Fruit fly (Drosophila melanogaster) whole organism, embryonic: Measurements from ENCODE around the gene CG11790.
A peak's percentile ranks its signal among the peaks of the same experiment; 100 is the strongest.

Experiments
- BEAF-32 ChIP-seq: fragments of 200-800 bp; sonication (Bioruptor generic); optimal IDR thresholded peaks from 3 replicates; lab custom pipeline; 2017; ENCODE audit warnings: missing biosample characterization, missing genetic modification characterization, mild to moderate bottlenecking, moderate library complexity, missing genetic modification reagents
- CG11456 ChIP-seq: fragments of 200-800 bp; sonication (Bioruptor generic); IDR thresholded peaks from 3 replicates; pipeline ENCODE4 v1.3.6; 2022; ENCODE audit warnings: missing biosample characterization, missing genetic modification characterization
- CG13287 ChIP-seq: fragments of 200-800 bp; sonication (Bioruptor generic); IDR thresholded peaks from 2 replicates; pipeline ENCODE4 v1.3.6; 2022; ENCODE audit warnings: missing biosample characterization, missing genetic modification characterization; ENCODE audit not compliant: partially characterized antibody
- CG13775 ChIP-seq: fragments of 200-800 bp; sonication (Bioruptor generic); optimal IDR thresholded peaks from 3 replicates; lab custom pipeline; 2017; ENCODE audit warnings: missing biosample characterization, mild to moderate bottlenecking, missing genetic modification characterization
- CG13894 ChIP-seq: fragments of 200-800 bp; sonication (Bioruptor generic); optimal IDR thresholded peaks from 3 replicates; lab custom pipeline; 2018; ENCODE audit warnings: missing biosample characterization, mild to moderate bottlenecking, missing genetic modification characterization, moderate library complexity
- CG1602 ChIP-seq: fragments of 200-800 bp; sonication (Bioruptor generic); optimal IDR thresholded peaks from 3 replicates; lab custom pipeline; 2016; ENCODE audit warnings: missing biosample characterization, missing genetic modification characterization
- CG17385 ChIP-seq: fragments of 200-800 bp; sonication (Bioruptor generic); optimal IDR thresholded peaks from 3 replicates; lab custom pipeline; 2018; ENCODE audit warnings: missing biosample characterization, mild to moderate bottlenecking, missing genetic modification characterization
- CG17568 ChIP-seq: fragments of 200-800 bp; sonication (Bioruptor generic); optimal IDR thresholded peaks from 2 replicates; lab custom pipeline; 2018; ENCODE audit warnings: missing biosample characterization, mild to moderate bottlenecking, missing genetic modification characterization, moderate library complexity
- CG18011 ChIP-seq: fragments of 200-800 bp; sonication (Bioruptor generic); optimal IDR thresholded peaks from 2 replicates; lab custom pipeline; 2017; ENCODE audit warnings: missing biosample characterization, missing genetic modification characterization, mild to moderate bottlenecking, moderate library complexity, missing genotype
- CG18476 ChIP-seq: fragments of 200-800 bp; sonication (Bioruptor generic); optimal IDR thresholded peaks from 2 replicates; lab custom pipeline; 2016; ENCODE audit warnings: missing biosample characterization, mild to moderate bottlenecking, missing genetic modification characterization
- CG2120 ChIP-seq: fragments of 200-800 bp; sonication (Bioruptor generic); optimal IDR thresholded peaks from 3 replicates; lab custom pipeline; 2016; ENCODE audit warnings: missing biosample characterization, missing genetic modification characterization
- CG34376 ChIP-seq: fragments of 200-800 bp; sonication (Bioruptor generic); optimal IDR thresholded peaks from 2 replicates; lab custom pipeline; 2018; ENCODE audit warnings: missing biosample characterization, mild to moderate bottlenecking, missing genetic modification characterization
- CG6765 ChIP-seq: fragments of 200-800 bp; sonication (Bioruptor generic); optimal IDR thresholded peaks from 3 replicates; lab custom pipeline; 2017; ENCODE audit warnings: missing biosample characterization, mild to moderate bottlenecking, missing genetic modification characterization
- CG7372 ChIP-seq: fragments of 200-800 bp; sonication (Bioruptor generic); IDR thresholded peaks from 2 replicates; pipeline ENCODE4 v1.3.6; 2022; ENCODE audit warnings: missing biosample characterization, missing genetic modification characterization
- CG7745 ChIP-seq: fragments of 200-800 bp; sonication (Bioruptor generic); optimal IDR thresholded peaks from 2 replicates; lab custom pipeline; 2018; ENCODE audit warnings: missing biosample characterization, mild to moderate bottlenecking, missing genetic modification characterization, moderate library complexity
- CHES-1-like ChIP-seq: fragments of 200-800 bp; sonication (Bioruptor generic); optimal IDR thresholded peaks from 2 replicates; lab custom pipeline; 2016; ENCODE audit warnings: missing biosample characterization, missing genetic modification characterization
- D ChIP-seq, 2 experiments: fragments of 200-800 bp in 1 of 2; fragments of >200 bp in 1 of 2; sonication (Bioruptor generic) in 1 of 2; optimal IDR thresholded peaks; 2 replicates in 1 of 2; 3 replicates in 1 of 2; lab custom pipeline; 2017; ENCODE audit warnings: mild to moderate bottlenecking in 1 of 2, missing biosample characterization in 1 of 2, missing genetic modification characterization in 1 of 2, missing genetic modification reagents in 1 of 2
- Deaf1 ChIP-seq: fragments of 200-800 bp; optimal IDR thresholded peaks from 3 replicates; lab custom pipeline; 2019; ENCODE audit warnings: missing biosample characterization, mild to moderate bottlenecking, missing genetic modification characterization, moderate library complexity
- Doc3 ChIP-seq: fragments of 200-800 bp; sonication (Bioruptor generic); IDR thresholded peaks from 3 replicates; pipeline ENCODE4 v1.3.6; 2022; ENCODE audit warnings: missing biosample characterization, missing genetic modification characterization; ENCODE audit not compliant: partially characterized antibody
- Fer3 ChIP-seq: fragments of 200-800 bp; sonication (Bioruptor generic); optimal IDR thresholded peaks from 2 replicates; lab custom pipeline; 2018; ENCODE audit warnings: missing biosample characterization, mild to moderate bottlenecking, missing genetic modification characterization, moderate library complexity
- Hsf ChIP-seq: fragments of 200-800 bp; sonication (Bioruptor generic); optimal IDR thresholded peaks from 3 replicates; lab custom pipeline; 2016; ENCODE audit warnings: missing biosample characterization, missing genetic modification characterization
- Lhr ChIP-seq: fragments of 200-800 bp; sonication (Bioruptor generic); optimal IDR thresholded peaks from 3 replicates; lab custom pipeline; 2017; ENCODE audit warnings: mild to moderate bottlenecking, missing biosample characterization, missing genetic modification reagents, missing genetic modification characterization
- Lpt ChIP-seq: fragments of >200 bp; optimal IDR thresholded peaks from 2 replicates; lab custom pipeline; 2018; ENCODE audit warnings: missing biosample characterization, missing genetic modification characterization
- Myb ChIP-seq: fragments of 200-800 bp; sonication (Bioruptor generic); optimal IDR thresholded peaks from 2 replicates; lab custom pipeline; 2016; ENCODE audit warnings: missing biosample characterization, missing genetic modification characterization
- Opbp ChIP-seq: fragments of 200-800 bp; sonication (Bioruptor generic); IDR thresholded peaks from 3 replicates; pipeline ENCODE4 v1.3.6; 2022; ENCODE audit warnings: missing biosample characterization, missing genetic modification characterization; ENCODE audit not compliant: partially characterized antibody
- Scr ChIP-seq: fragments of 200-800 bp; sonication (Bioruptor generic); IDR thresholded peaks from 2 replicates; pipeline ENCODE4 v1.3.6; 2022; ENCODE audit warnings: missing biosample characterization, missing genetic modification characterization; ENCODE audit not compliant: partially characterized antibody
- Six4 ChIP-seq: fragments of 200-800 bp; sonication (Bioruptor generic); optimal IDR thresholded peaks from 2 replicates; lab custom pipeline; 2016; ENCODE audit warnings: missing biosample characterization, missing genetic modification characterization
- Vsx1 ChIP-seq: fragments of 200-800 bp; sonication (Bioruptor generic); optimal IDR thresholded peaks from 2 replicates; lab custom pipeline; 2017; ENCODE audit warnings: missing biosample characterization, mild to moderate bottlenecking, missing genetic modification characterization, missing genetic modification reagents
- ase ChIP-seq: fragments of 200-800 bp; sonication (Bioruptor generic); IDR thresholded peaks from 3 replicates; pipeline ENCODE4 v1.3.6; 2022; ENCODE audit warnings: missing biosample characterization, missing genetic modification characterization
- cas ChIP-seq: fragments of 200-800 bp; sonication (Bioruptor generic); IDR thresholded peaks from 2 replicates; pipeline ENCODE4 v1.3.6; 2022; ENCODE audit warnings: missing biosample characterization, missing genetic modification characterization
- cato ChIP-seq: fragments of 200-800 bp; sonication (Bioruptor generic); optimal IDR thresholded peaks from 2 replicates; lab custom pipeline; 2016; ENCODE audit warnings: missing biosample characterization, missing genetic modification characterization, borderline replicate concordance
- da ChIP-seq: fragments of 200-800 bp; sonication (Bioruptor generic); optimal IDR thresholded peaks from 2 replicates; lab custom pipeline; 2016; ENCODE audit warnings: missing biosample characterization, missing genetic modification characterization
- dysf ChIP-seq: fragments of 200-800 bp; sonication (Bioruptor generic); IDR thresholded peaks from 3 replicates; pipeline ENCODE4 v1.3.6; 2022; ENCODE audit warnings: missing biosample characterization, missing genetic modification characterization
- ems ChIP-seq: fragments of 200-800 bp; sonication (Bioruptor generic); optimal IDR thresholded peaks from 3 replicates; lab custom pipeline; 2016; ENCODE audit warnings: missing biosample characterization, missing genetic modification characterization
- eve ChIP-seq, 2 experiments: fragments of >200 bp; optimal IDR thresholded peaks; 2 replicates each; lab custom pipeline; 2017; ENCODE audit warnings: missing biosample characterization in 2 of 2, missing genetic modification characterization in 2 of 2
- ham ChIP-seq: fragments of 200-800 bp; sonication (Bioruptor generic); IDR thresholded peaks from 2 replicates; pipeline ENCODE4 v1.3.6; 2022; ENCODE audit warnings: missing biosample characterization, missing genetic modification characterization
- ind ChIP-seq: fragments of 200-800 bp; sonication (Bioruptor generic); optimal IDR thresholded peaks from 3 replicates; lab custom pipeline; 2016; ENCODE audit warnings: missing biosample characterization, missing genetic modification characterization
- jing ChIP-seq: fragments of 200-800 bp; sonication (Bioruptor generic); optimal IDR thresholded peaks from 2 replicates; lab custom pipeline; 2018; ENCODE audit warnings: missing biosample characterization, mild to moderate bottlenecking, missing genetic modification characterization
- lola ChIP-seq, 3 experiments: fragments of >200 bp in 2 of 3; fragments of 200-800 bp in 1 of 3; sonication (Bioruptor generic) in 1 of 3; optimal IDR thresholded peaks; 2 replicates each; lab custom pipeline; 2017 to 2019; ENCODE audit warnings: missing biosample characterization in 3 of 3, missing genetic modification characterization in 3 of 3, mild to moderate bottlenecking in 1 of 3, moderate library complexity in 1 of 3
- lov ChIP-seq, 2 experiments: fragments of 200-800 bp in 1 of 2; fragments of >200 bp in 1 of 2; sonication (Bioruptor generic) in 1 of 2; IDR thresholded peaks in 1 of 2; optimal IDR thresholded peaks in 1 of 2; 2 replicates in 1 of 2; 3 replicates in 1 of 2; pipeline versions ENCODE4 v1.3.6 to Lab custom; 2017 to 2022; ENCODE audit warnings: missing biosample characterization in 1 of 2, missing genetic modification characterization in 1 of 2
- mirr ChIP-seq: fragments of 200-800 bp; sonication (Bioruptor generic); optimal IDR thresholded peaks from 3 replicates; lab custom pipeline; 2018; ENCODE audit warnings: missing biosample characterization, mild to moderate bottlenecking, missing genetic modification characterization
- onecut ChIP-seq: fragments of 200-800 bp; sonication (Bioruptor generic); IDR thresholded peaks from 2 replicates; pipeline ENCODE4 v1.3.6; 2022; ENCODE audit warnings: missing biosample characterization, missing genetic modification characterization
- salm ChIP-seq: fragments of 200-800 bp; sonication (Bioruptor generic); optimal IDR thresholded peaks from 2 replicates; lab custom pipeline; 2018; ENCODE audit warnings: missing biosample characterization, mild to moderate bottlenecking, missing genetic modification characterization
- schlank ChIP-seq: fragments of 200-800 bp; sonication (Bioruptor generic); optimal IDR thresholded peaks from 2 replicates; lab custom pipeline; 2018; ENCODE audit warnings: missing biosample characterization, mild to moderate bottlenecking, missing genetic modification characterization
- sob ChIP-seq: fragments of 200-800 bp; sonication (Bioruptor generic); IDR thresholded peaks from 2 replicates; pipeline ENCODE4 v1.3.6; 2022; ENCODE audit warnings: missing biosample characterization, missing genetic modification characterization
- sug ChIP-seq: fragments of 200-800 bp; optimal IDR thresholded peaks from 2 replicates; lab custom pipeline; 2019; ENCODE audit warnings: missing biosample characterization, mild to moderate bottlenecking, missing genetic modification characterization, moderate library complexity
- toy ChIP-seq: fragments of 200-800 bp; sonication (Bioruptor generic); IDR thresholded peaks from 2 replicates; pipeline ENCODE4 v1.3.6; 2022; ENCODE audit warnings: missing biosample characterization, missing genetic modification characterization
- twi ChIP-seq: fragments of 200-800 bp; optimal IDR thresholded peaks from 2 replicates; lab custom pipeline; 2019; ENCODE audit warnings: missing biosample characterization, mild to moderate bottlenecking, missing genetic modification characterization, moderate library complexity

Gene CG11790

DNA sequence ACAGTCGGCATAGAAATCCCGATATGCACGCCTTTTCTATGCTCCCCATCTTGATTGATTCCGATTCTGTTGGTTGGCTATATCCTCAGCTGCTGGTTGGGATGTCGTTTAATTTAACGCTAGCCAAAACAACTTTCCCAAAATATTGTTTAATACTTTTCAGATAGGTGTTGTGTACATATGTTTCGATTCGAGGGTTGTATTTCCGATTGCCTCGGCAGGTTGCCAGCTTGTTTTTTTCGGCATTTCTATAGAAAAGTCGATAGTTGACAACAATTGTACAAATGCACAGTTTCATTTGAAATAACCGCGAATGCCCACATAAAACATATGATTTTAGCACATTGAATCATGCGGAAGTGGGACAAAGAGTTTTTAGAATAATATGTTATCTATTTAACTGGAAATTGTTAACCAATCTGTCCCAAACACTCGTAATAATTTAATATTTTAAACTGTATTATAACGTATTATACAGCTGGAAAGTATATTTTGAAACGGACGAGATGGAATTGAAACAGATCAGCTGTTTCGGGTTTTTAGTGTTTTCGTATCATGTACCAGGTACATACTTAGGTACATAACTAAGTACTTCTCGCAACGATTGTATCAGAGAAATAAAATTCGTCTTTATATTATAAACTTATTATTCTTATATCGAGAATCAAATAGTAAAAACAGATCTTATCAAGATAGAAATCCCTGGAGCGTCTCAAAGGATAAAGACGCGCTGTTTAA, 7.1 kb downstream of the CG11790 start, which contains the start of gene CG31109:
TSS of gene CG31109 (minus strand) at position 203 of the 738 bp plus-strand sequence.
- TF ChIP-seq CG13775 (GFP tag; lab: Kevin White, UChicago) (peak; percentile 17), jing (GFP tag; lab: Kevin White, UChicago) (no peak), sug (tag; lab: Kevin White, UChicago) (peak; percentile 55), ind (peak; percentile 25), Fer3 (tag; lab: Kevin White, UChicago) (peak; percentile 10), Vsx1 (GFP tag; lab: Kevin White, UChicago) (no peak), Lpt (no peak), salm (tag; lab: Kevin White, UChicago) (no peak), cas (no peak), mirr (GFP tag; lab: Kevin White, UChicago) (peak; percentile 54), Scr (GFP tag; lab: Robert Waterston, UW) (peak; percentile 61), CG7745 (tag; lab: Kevin White, UChicago) (no peak), ems (GFP tag; lab: Kevin White, UChicago) (no peak), da (GFP tag; lab: Kevin White, UChicago) (no peak), CG1602 (GFP tag; lab: Kevin White, UChicago) (no peak), CHES-1-like (GFP tag; lab: Kevin White, UChicago) (peak; percentile 50), toy (no peak), CG11456 (GFP tag; lab: Robert Waterston, UW) (no peak), sob (GFP tag; lab: Robert Waterston, UW) (no peak), CG13894 (tag; lab: Kevin White, UChicago) (peak; percentile 42), Opbp (GFP tag; lab: Robert Waterston, UW) (peak; percentile 46; the same call in 1 of the 3 replicates), CG17385 (GFP tag; lab: Kevin White, UChicago) (no peak), ham (GFP tag; lab: Robert Waterston, UW) (no peak), ase (GFP tag; lab: Robert Waterston, UW) (no peak), schlank (tag; lab: Kevin White, UChicago) (no peak), Myb (GFP tag; lab: Kevin White, UChicago) (peak; percentile 86), lov (optimal IDR thresholded peaks at IDR 0.05; lab: Kevin White, UChicago) (no peak), lov (GFP tag; IDR thresholded peaks at IDR 0.05; lab: Robert Waterston, UW) (no peak), CG34376 (GFP tag; lab: Kevin White, UChicago) (peak; percentile 28), twi (tag; lab: Kevin White, UChicago) (peak; percentile 27), CG18476 (no peak), onecut (GFP tag; lab: Robert Waterston, UW) (peak; percentile 60), Lhr (GFP tag; lab: Kevin White, UChicago) (peak; percentile 31), lola (GFP tag; optimal IDR thresholded peaks at IDR 0.05; lab: Kevin White, UChicago) (peak in 1 of 3 experiments; percentile 5), D (optimal IDR thresholded peaks at IDR 0.05; lab: Kevin White, UChicago) (no peak), D (GFP tag; optimal IDR thresholded peaks at IDR 0.05; lab: Kevin White, UChicago) (no peak), Six4 (GFP tag; lab: Kevin White, UChicago) (peak; percentile 30), cato (no peak), CG13287 (peak; percentile 61), CG2120 (GFP tag; lab: Kevin White, UChicago) (peak; percentile 64), CG18011 (peak; percentile 8), CG7372 (GFP tag; lab: Robert Waterston, UW) (no peak), Hsf (GFP tag; lab: Kevin White, UChicago) (peak; percentile 2), CG17568 (no peak), dysf (GFP tag; lab: Robert Waterston, UW) (no peak), CG6765 (no peak), Deaf1 (tag; lab: Kevin White, UChicago) (no peak), Doc3 (GFP tag; lab: Robert Waterston, UW) (0 out of 3 replicates have a peak, but pooled peaks have one; percentile 34), eve (GFP tag; optimal IDR thresholded peaks at IDR 0.05; lab: Kevin White, UChicago) (peak in 1 of 2 experiments; percentile 56), BEAF-32 (GFP tag; lab: Kevin White, UChicago) (peak; percentile 71)
